Worm (Caenorhabditis elegans) whole organism, young adult: ENCODE measurements around the gene F31E9.3.

ENCODE experiments used
- B0336.3 ChIP-seq: fragments of 200-800 bp; sonication (Bioruptor generic); IDR thresholded peaks from 2 replicates; pipeline ENCODE4 v1.3.6; 2022; ENCODE audit warnings: missing genetic modification characterization, missing compliant biosample characterization
- F52B5.7 ChIP-seq: sonication (generic microtip); optimal IDR thresholded peaks from 2 replicates; lab custom pipeline; 2016; ENCODE audit warnings: mild to moderate bottlenecking, missing genetic modification characterization, missing compliant biosample characterization
- K11D2.4 ChIP-seq: fragments of 200-800 bp; sonication (Bioruptor generic); IDR thresholded peaks from 2 replicates; pipeline ENCODE4 v1.3.6; 2022; ENCODE audit warnings: missing genetic modification reagents, missing genetic modification characterization, missing compliant biosample characterization
- K12H6.12 ChIP-seq: fragments of 200-800 bp; sonication (Bioruptor generic); optimal IDR thresholded peaks from 2 replicates; lab custom pipeline; 2018; ENCODE audit warnings: mild to moderate bottlenecking, missing genetic modification characterization, missing compliant biosample characterization
- Y56A3A.18 ChIP-seq: fragments of 200-800 bp; sonication (Bioruptor generic); IDR thresholded peaks from 2 replicates; pipeline ENCODE4 v1.3.6; 2022; ENCODE audit warnings: missing genetic modification reagents, missing genetic modification characterization, missing compliant biosample characterization
- aptf-3 ChIP-seq: fragments of 200-800 bp; sonication (Bioruptor generic); IDR thresholded peaks from 2 replicates; pipeline ENCODE4 v1.3.6; 2022; ENCODE audit warnings: missing genetic modification characterization, missing compliant biosample characterization
- atf-7 ChIP-seq: sonication (generic microtip); optimal IDR thresholded peaks from 2 replicates; lab custom pipeline; 2017; ENCODE audit warnings: mild to moderate bottlenecking, missing genetic modification characterization, missing compliant biosample characterization
- athp-1 ChIP-seq: sonication (generic microtip); optimal IDR thresholded peaks from 2 replicates; lab custom pipeline; 2017; ENCODE audit warnings: mild to moderate bottlenecking, missing genetic modification characterization, missing compliant biosample characterization
- bed-1 ChIP-seq: fragments of 200-800 bp; sonication (Bioruptor generic); IDR thresholded peaks from 2 replicates; pipeline ENCODE4 v1.3.6; 2022; ENCODE audit warnings: missing genetic modification reagents, missing genetic modification characterization, missing compliant biosample characterization
- bed-2 ChIP-seq: fragments of 200-800 bp; sonication (Bioruptor generic); IDR thresholded peaks from 2 replicates; pipeline ENCODE4 v1.3.6; 2022; ENCODE audit warnings: missing genetic modification reagents, missing genetic modification characterization, missing compliant biosample characterization
- ceh-27 ChIP-seq: fragments of 200-800 bp; sonication (Bioruptor generic); optimal IDR thresholded peaks from 2 replicates; lab custom pipeline; 2018; ENCODE audit warnings: mild to moderate bottlenecking, missing genetic modification characterization, moderate library complexity, missing compliant biosample characterization
- ceh-58 ChIP-seq: fragments of 200-800 bp; sonication (Bioruptor generic); IDR thresholded peaks from 2 replicates; pipeline ENCODE4 v1.3.6; 2022; ENCODE audit warnings: missing genetic modification characterization, missing compliant biosample characterization
- die-1 ChIP-seq: sonication (generic microtip); optimal IDR thresholded peaks from 2 replicates; lab custom pipeline; 2016; ENCODE audit warnings: missing genotype, mild to moderate bottlenecking, missing genetic modification characterization, missing compliant biosample characterization
- dox-1 ChIP-seq: fragments of 200-800 bp; sonication (Bioruptor generic); IDR thresholded peaks from 2 replicates; pipeline ENCODE4 v1.3.6; 2022; ENCODE audit warnings: missing genetic modification reagents, missing genetic modification characterization, missing compliant biosample characterization
- egrh-3 ChIP-seq: fragments of 200-800 bp; sonication (Bioruptor generic); IDR thresholded peaks from 2 replicates; pipeline ENCODE4 v1.3.6; 2022; ENCODE audit warnings: missing genetic modification reagents, missing genetic modification characterization, missing compliant biosample characterization
- ekl-4 ChIP-seq: fragments of 200-800 bp; sonication (Bioruptor generic); IDR thresholded peaks from 2 replicates; pipeline ENCODE4 v1.3.6; 2022; ENCODE audit warnings: missing genetic modification reagents, missing genetic modification characterization, missing compliant biosample characterization
- ets-4 ChIP-seq: fragments of 200-800 bp; sonication (Bioruptor generic); optimal IDR thresholded peaks from 2 replicates; lab custom pipeline; 2018; ENCODE audit warnings: mild to moderate bottlenecking, missing genetic modification characterization, missing compliant biosample characterization
- hlh-26 ChIP-seq: fragments of 200-800 bp; sonication (Bioruptor generic); conservative IDR thresholded peaks from 2 replicates; pipeline ENCODE4 v1.3.6; 2022; ENCODE audit warnings: missing genetic modification reagents, missing genetic modification characterization, missing compliant biosample characterization
- lag-1 ChIP-seq: fragments of 200-800 bp; sonication (Bioruptor generic); IDR thresholded peaks from 2 replicates; pipeline ENCODE4 v1.3.6; 2022; ENCODE audit warnings: missing genetic modification reagents, missing genetic modification characterization, missing compliant biosample characterization
- let-526 ChIP-seq: fragments of 200-800 bp; sonication (Bioruptor generic); IDR thresholded peaks from 2 replicates; pipeline ENCODE4 v1.3.6; 2022; ENCODE audit warnings: missing genetic modification reagents, missing genetic modification characterization, missing compliant biosample characterization
- lin-26 ChIP-seq: fragments of 200-800 bp; sonication (Bioruptor generic); IDR thresholded peaks from 2 replicates; pipeline ENCODE4 v1.3.6; 2022; ENCODE audit warnings: missing genetic modification reagents, missing genetic modification characterization, missing compliant biosample characterization
- lir-1 ChIP-seq: fragments of 200-800 bp; sonication (Bioruptor generic); conservative IDR thresholded peaks from 2 replicates; pipeline ENCODE4 v1.3.6; 2022; ENCODE audit warnings: missing genetic modification reagents, missing genetic modification characterization, missing compliant biosample characterization
- mcd-1 ChIP-seq: fragments of 200-800 bp; sonication (Bioruptor generic); IDR thresholded peaks from 2 replicates; pipeline ENCODE4 v1.3.6; 2022; ENCODE audit warnings: missing genetic modification reagents, missing genetic modification characterization, missing compliant biosample characterization
- mel-28 ChIP-seq: sonication (generic microtip); optimal IDR thresholded peaks from 2 replicates; lab custom pipeline; 2016; ENCODE audit warnings: borderline replicate concordance, mild to moderate bottlenecking, missing genetic modification characterization, missing compliant biosample characterization
- mes-4 ChIP-seq: sonication (generic microtip); optimal IDR thresholded peaks from 2 replicates; lab custom pipeline; 2016; ENCODE audit warnings: missing genotype, missing genetic modification characterization, missing compliant biosample characterization
- mxl-1 ChIP-seq: sonication (generic microtip); optimal IDR thresholded peaks from 2 replicates; lab custom pipeline; 2016; ENCODE audit warnings: missing genetic modification characterization, missing compliant biosample characterization
- nfya-1 ChIP-seq: sonication (generic microtip); optimal IDR thresholded peaks from 2 replicates; lab custom pipeline; 2017; ENCODE audit warnings: antibody characterized with exemption, missing compliant biosample characterization, missing genetic modification characterization, borderline replicate concordance; ENCODE audit not compliant: insufficient read depth
- nfya-2 ChIP-seq: fragments of 200-800 bp; sonication (Bioruptor generic); IDR thresholded peaks from 2 replicates; pipeline ENCODE4 v1.3.6; 2022; ENCODE audit warnings: missing genetic modification reagents, missing genetic modification characterization, missing compliant biosample characterization
- nfyb-1 ChIP-seq: fragments of 200-800 bp; sonication (Bioruptor generic); IDR thresholded peaks from 2 replicates; pipeline ENCODE4 v1.3.6; 2022; ENCODE audit warnings: missing genetic modification reagents, missing genetic modification characterization, missing compliant biosample characterization
- nhr-120 ChIP-seq: fragments of 200-800 bp; sonication (Bioruptor generic); IDR thresholded peaks from 2 replicates; pipeline ENCODE4 v1.3.6; 2022; ENCODE audit warnings: missing genetic modification characterization, missing compliant biosample characterization
- nhr-90 ChIP-seq: sonication (generic microtip); optimal IDR thresholded peaks from 2 replicates; lab custom pipeline; 2016; ENCODE audit warnings: missing genotype, mild to moderate bottlenecking, missing genetic modification characterization, missing compliant biosample characterization
- sdz-38 ChIP-seq: sonication (generic microtip); optimal IDR thresholded peaks from 2 replicates; lab custom pipeline; 2016; ENCODE audit warnings: missing genotype, missing genetic modification characterization, missing compliant biosample characterization
- sea-2 ChIP-seq: fragments of 200-800 bp; sonication (Bioruptor generic); IDR thresholded peaks from 2 replicates; pipeline ENCODE4 v1.3.6; 2022; ENCODE audit warnings: missing genetic modification characterization, missing compliant biosample characterization
- snpc-1.3 ChIP-seq: sonication (generic microtip); optimal IDR thresholded peaks from 2 replicates; lab custom pipeline; 2017; ENCODE audit warnings: missing genetic modification characterization, mild to moderate bottlenecking, missing compliant biosample characterization, antibody characterized with exemption, moderate library complexity, missing genotype, missing genetic modification reagents; ENCODE audit not compliant: insufficient read depth
- snpc-3.4 ChIP-seq: sonication (generic microtip); optimal IDR thresholded peaks from 2 replicates; lab custom pipeline; 2017; ENCODE audit warnings: missing genetic modification characterization, mild to moderate bottlenecking, missing compliant biosample characterization, antibody characterized with exemption, moderate library complexity, missing genotype, missing genetic modification reagents
- somi-1 ChIP-seq: fragments of 200-800 bp; sonication (Bioruptor generic); optimal IDR thresholded peaks from 2 replicates; lab custom pipeline; 2018; ENCODE audit warnings: mild to moderate bottlenecking, missing genetic modification characterization, missing compliant biosample characterization
- unc-130 ChIP-seq: sonication (generic microtip); optimal IDR thresholded peaks from 2 replicates; lab custom pipeline; 2016; ENCODE audit warnings: missing genetic modification reagents, missing genetic modification characterization, missing compliant biosample characterization
- unc-62 ChIP-seq: fragments of 150-350 bp; optimal IDR thresholded peaks from 2 replicates; lab custom pipeline; 2014; ENCODE audit warnings: missing biosample characterization, missing genetic modification reagents, missing genetic modification characterization
- zfh-2 ChIP-seq: fragments of 200-800 bp; sonication (Bioruptor generic); conservative IDR thresholded peaks from 2 replicates; pipeline ENCODE4 v1.3.6; 2022; ENCODE audit warnings: missing genetic modification reagents, missing genetic modification characterization, missing compliant biosample characterization
- ztf-25 ChIP-seq: fragments of 200-800 bp; sonication (Bioruptor generic); IDR thresholded peaks from 2 replicates; pipeline ENCODE4 v1.3.6; 2022; ENCODE audit warnings: missing genetic modification reagents, missing genetic modification characterization, missing compliant biosample characterization
- ztf-28 ChIP-seq: fragments of 200-800 bp; sonication (Bioruptor generic); IDR thresholded peaks from 2 replicates; pipeline ENCODE4 v1.3.6; 2022; ENCODE audit warnings: missing genetic modification reagents, missing genetic modification characterization, missing compliant biosample characterization

F31E9.3 gene

DNA sequence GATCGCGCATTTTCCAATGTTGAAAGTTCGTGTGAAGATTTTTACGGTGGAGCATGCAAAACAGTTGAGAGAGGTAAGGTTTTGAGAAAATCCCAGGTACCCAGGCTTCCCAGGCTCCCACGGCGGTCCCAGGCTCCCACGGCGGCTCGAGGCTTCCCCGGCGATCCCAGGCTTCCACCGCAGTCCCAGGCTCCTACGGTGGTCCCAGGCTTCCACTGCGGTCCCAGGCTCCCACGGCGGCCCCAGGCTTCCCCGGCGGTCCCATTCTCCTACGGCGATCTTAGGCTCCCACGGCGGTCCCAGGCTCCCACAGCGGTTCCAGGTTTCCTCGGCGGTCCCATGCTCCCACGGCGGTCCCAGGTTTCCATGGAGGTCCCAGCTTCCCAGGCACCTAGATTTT, 1.5 kb downstream of the F31E9.3 start:
- TF ChIP-seq lin-26 (GFP tag; lab: Robert Waterston, UW) (peak; percentile 52; the same call in 1 of the 2 replicates), zfh-2 (GFP tag; lab: Robert Waterston, UW) (peak; percentile 96), nfyb-1 (GFP tag; lab: Robert Waterston, UW) (peak; percentile 59; the same call in 1 of the 2 replicates), F52B5.7 (tag; lab: Kevin White, UChicago) (no peak), sea-2 (GFP tag; lab: Robert Waterston, UW) (peak; percentile 48; the same call in 1 of the 2 replicates), atf-7 (tag; lab: Kevin White, UChicago) (no peak), ztf-28 (GFP tag; lab: Robert Waterston, UW) (peak; percentile 21; the same call in 1 of the 2 replicates), egrh-3 (GFP tag; lab: Robert Waterston, UW) (peak; percentile 98), bed-1 (GFP tag; lab: Robert Waterston, UW) (no peak), ceh-27 (GFP tag; lab: Kevin White, UChicago) (no peak), ztf-25 (GFP tag; lab: Robert Waterston, UW) (no peak), aptf-3 (0 out of 2 replicates have a peak, but pooled peaks have one; percentile 9), dox-1 (GFP tag; lab: Robert Waterston, UW) (peak; percentile 35; the same call in 1 of the 2 replicates)

ce11 chrV:17327867-17328266, 5.5 kb downstream of the F31E9.3 start, which contains the start of gene sdz-16:
Gene sdz-16 (minus strand): TSS chrV:17327967.
- no peak for TF ChIP-seq mxl-1 (tag; lab: Kevin White, UChicago)
- TF ChIP-seq mcd-1 (GFP tag; lab: Robert Waterston, UW), result no peak
- no peak for TF ChIP-seq let-526 (GFP tag; lab: Robert Waterston, UW)

DNA sequence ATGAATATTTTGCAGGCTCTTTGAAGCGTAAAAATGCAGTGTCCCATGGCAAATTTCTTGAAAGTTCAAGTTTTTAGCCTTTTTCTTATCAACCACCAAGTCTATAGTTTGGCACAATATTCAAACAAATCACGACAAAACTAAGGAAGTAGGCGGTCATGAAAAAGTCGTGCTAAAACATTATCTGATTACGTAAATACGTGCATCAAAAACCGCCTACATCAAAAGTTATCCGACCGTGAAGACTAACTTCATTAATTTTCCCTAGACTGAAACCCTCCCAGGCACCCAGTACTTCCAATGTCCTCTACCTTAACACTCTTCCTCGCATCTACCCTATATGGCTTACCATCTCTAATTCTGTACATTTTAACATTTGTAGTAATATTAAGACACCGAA, 6.1 kb downstream of the F31E9.3 start, which contains the start of gene srg-44:
TSS of gene srg-44 (plus strand) at position 301 of the 400 bp plus-strand sequence.
- TF ChIP-seq ekl-4 (GFP tag; lab: Robert Waterston, UW) (no peak), nfya-2 (no peak), K12H6.12 (tag; lab: Kevin White, UChicago) (no peak), dox-1 (GFP tag; lab: Robert Waterston, UW) (no peak), unc-130 (GFP tag; lab: Kevin White, UChicago) (no peak), nhr-90 (tag; lab: Kevin White, UChicago) (no peak), mes-4 (no peak), unc-62 (GFP tag; lab: Kevin White, UChicago) (no peak), mel-28 (tag; lab: Kevin White, UChicago) (no peak), B0336.3 (GFP tag; lab: Robert Waterston, UW) (no peak), ets-4 (GFP tag; lab: Kevin White, UChicago) (no peak), ceh-58 (GFP tag; lab: Robert Waterston, UW) (no peak), Y56A3A.18 (GFP tag; lab: Robert Waterston, UW) (no peak), somi-1 (GFP tag; lab: Kevin White, UChicago) (no peak)

DNA sequence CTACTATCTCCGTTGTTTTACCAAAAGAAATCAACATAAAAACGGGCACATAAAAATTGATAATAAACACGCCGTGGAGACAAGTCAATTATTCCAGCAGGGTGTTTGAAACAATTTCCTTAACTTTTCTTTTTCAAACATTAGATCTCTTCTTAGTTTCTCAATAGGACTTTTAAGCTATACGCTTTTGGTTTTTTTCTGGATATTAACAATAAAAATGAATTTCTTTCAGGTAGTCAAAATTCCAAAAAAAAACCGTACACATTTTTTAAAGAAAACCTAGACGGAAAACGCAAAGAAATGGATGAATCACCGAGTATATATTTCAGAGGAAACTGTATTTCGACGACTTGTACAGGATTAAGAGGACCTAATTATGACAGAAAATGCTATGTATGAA, 8.9 kb downstream of the F31E9.3 start, which contains the start of gene fbxa-185:
TSS of gene fbxa-185 (plus strand) at position 301 of the 400 bp plus-strand sequence.
- no peak for TF ChIP-seq snpc-3.4 (tag; lab: Kevin White, UChicago)
- TF ChIP-seq nfya-1 (tag; lab: Kevin White, UChicago), result no peak
- TF ChIP-seq lag-1, result no peak
- no peak for TF ChIP-seq die-1 (tag; lab: Kevin White, UChicago)
- no peak for TF ChIP-seq athp-1 (tag; lab: Kevin White, UChicago)
- no peak for TF ChIP-seq snpc-1.3 (tag; lab: Kevin White, UChicago)
- no peak for TF ChIP-seq unc-62 (GFP tag; lab: Kevin White, UChicago)
- no peak for TF ChIP-seq hlh-26
- no peak for TF ChIP-seq mxl-1 (tag; lab: Kevin White, UChicago)
- TF ChIP-seq bed-2 (GFP tag; lab: Robert Waterston, UW), result no peak
- TF ChIP-seq K11D2.4 (GFP tag; lab: Robert Waterston, UW), result no peak
- no peak for TF ChIP-seq lir-1
- TF ChIP-seq nhr-120 (GFP tag; lab: Robert Waterston, UW), result no peak
- no peak for TF ChIP-seq Y56A3A.18 (GFP tag; lab: Robert Waterston, UW)
- TF ChIP-seq mcd-1 (GFP tag; lab: Robert Waterston, UW), result no peak
- TF ChIP-seq sdz-38 (tag; lab: Kevin White, UChicago), result no peak
